Fruit fly (Drosophila melanogaster): ENCODE measurements around the gene E5.

DNA sequence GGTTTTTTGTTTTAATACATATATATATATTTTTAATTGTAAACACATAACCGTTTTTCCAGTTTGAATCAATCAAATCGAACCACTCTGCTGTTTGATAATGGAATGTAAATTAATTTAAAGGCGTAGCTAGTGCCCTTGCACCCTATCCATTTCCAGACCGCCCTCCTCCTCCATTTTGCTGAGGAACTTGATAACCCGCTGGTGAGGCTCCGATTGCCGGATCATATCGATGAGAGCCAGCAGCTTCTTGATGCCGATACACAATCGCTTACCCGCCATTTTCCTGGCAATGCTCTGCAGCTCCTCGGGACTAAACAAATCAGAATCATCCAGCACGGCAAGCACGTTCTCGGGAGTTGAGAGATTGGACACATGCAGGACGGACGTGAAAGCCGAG, 40.2 kb downstream of the E5 start:
- TF ChIP-seq dimm (GFP tag; IDR thresholded peaks at IDR 0.05): no peak
- TF ChIP-seq CG17912 (GFP tag; optimal IDR thresholded peaks at IDR 0.05): no peak
- no peak for TF ChIP-seq psq (GFP tag; optimal IDR thresholded peaks at IDR 0.05)
- TF ChIP-seq fd102C (GFP tag; optimal IDR thresholded peaks at IDR 0.05): no peak
- TF ChIP-seq Hr51 (GFP tag; optimal IDR thresholded peaks at IDR 0.05): no peak
- no peak for TF ChIP-seq CG32532 (GFP tag; IDR thresholded peaks at IDR 0.05)
- no peak for TF ChIP-seq gt (GFP tag; IDR thresholded peaks at IDR 0.05)
- no peak for TF ChIP-seq eyg (GFP tag; optimal IDR thresholded peaks at IDR 0.05)
- TF ChIP-seq CG2712 (tag; optimal IDR thresholded peaks at IDR 0.05): no peak
- no peak for TF ChIP-seq Lhr (GFP tag; optimal IDR thresholded peaks at IDR 0.05)
- TF ChIP-seq E2f1 (GFP tag; IDR thresholded peaks at IDR 0.05): no peak
- no peak for TF ChIP-seq emc (GFP tag; optimal IDR thresholded peaks at IDR 0.05)

Data from whole organism, embryonic.